Worm (Caenorhabditis elegans) whole organism, late embryonic: Measurements from ENCODE around the gene ttr-25.

Experiments used
- F13H6.1 ChIP-seq: sonication (generic microtip); optimal IDR thresholded peaks from 2 replicates; lab custom pipeline; 2016; ENCODE audit warnings: missing genetic modification characterization, missing compliant biosample characterization
- K09A11.1 ChIP-seq: sonication (generic microtip); optimal IDR thresholded peaks from 2 replicates; lab custom pipeline; 2017; ENCODE audit warnings: antibody characterized with exemption, mild to moderate bottlenecking, missing genetic modification characterization, missing compliant biosample characterization; ENCODE audit not compliant: insufficient read depth
- Y22D7AL.16 ChIP-seq: sonication (generic microtip); optimal IDR thresholded peaks from 2 replicates; lab custom pipeline; 2016; ENCODE audit warnings: missing genetic modification characterization, missing compliant biosample characterization
- ahr-1 ChIP-seq: sonication (generic microtip); optimal IDR thresholded peaks from 2 replicates; lab custom pipeline; 2016; ENCODE audit warnings: missing genetic modification characterization, missing compliant biosample characterization
- ama-1 ChIP-seq: fragments of 150-350 bp; optimal IDR thresholded peaks from 2 replicates; lab custom pipeline; 2014
- ceh-14 ChIP-seq: sonication (generic microtip); optimal IDR thresholded peaks from 2 replicates; lab custom pipeline; 2016; ENCODE audit warnings: missing genotype, missing genetic modification characterization, missing compliant biosample characterization
- ceh-19 ChIP-seq: fragments of 200-800 bp; sonication (Bioruptor generic); optimal IDR thresholded peaks from 2 replicates; lab custom pipeline; 2018; ENCODE audit warnings: mild to moderate bottlenecking, missing genetic modification characterization, missing compliant biosample characterization
- ceh-2 ChIP-seq: sonication (generic microtip); optimal IDR thresholded peaks from 2 replicates; lab custom pipeline; 2016; ENCODE audit warnings: missing genotype, missing genetic modification characterization, missing compliant biosample characterization
- ceh-22 ChIP-seq: sonication (generic microtip); optimal IDR thresholded peaks from 2 replicates; lab custom pipeline; 2017; ENCODE audit warnings: missing biosample characterization, missing genetic modification characterization
- ceh-24 ChIP-seq: sonication (generic microtip); optimal IDR thresholded peaks from 2 replicates; lab custom pipeline; 2016; ENCODE audit warnings: mild to moderate bottlenecking, missing genetic modification characterization, missing compliant biosample characterization
- ceh-30 ChIP-seq: fragments of 150-350 bp; optimal IDR thresholded peaks from 2 replicates; lab custom pipeline; 2014; ENCODE audit warnings: missing biosample characterization, missing genetic modification characterization
- ceh-31 ChIP-seq: sonication (generic microtip); optimal IDR thresholded peaks from 2 replicates; lab custom pipeline; 2016; ENCODE audit warnings: missing genetic modification characterization, missing compliant biosample characterization
- ceh-34 ChIP-seq: sonication (generic microtip); optimal IDR thresholded peaks from 2 replicates; lab custom pipeline; 2016; ENCODE audit warnings: mild to moderate bottlenecking, missing genetic modification characterization, missing compliant biosample characterization
- ceh-45 ChIP-seq: fragments of 200-800 bp; sonication (Bioruptor generic); IDR thresholded peaks from 2 replicates; pipeline ENCODE4 v1.3.6; 2022; ENCODE audit warnings: missing genetic modification reagents, missing genetic modification characterization, missing compliant biosample characterization
- ceh-48 ChIP-seq: sonication (generic microtip); optimal IDR thresholded peaks from 2 replicates; lab custom pipeline; 2016; ENCODE audit warnings: missing genetic modification characterization, inconsistent platforms, missing compliant biosample characterization
- ceh-6 ChIP-seq: fragments of 200-800 bp; sonication (Bioruptor generic); optimal IDR thresholded peaks from 2 replicates; lab custom pipeline; 2018; ENCODE audit warnings: mild to moderate bottlenecking, missing genetic modification characterization, missing compliant biosample characterization
- che-1 ChIP-seq: sonication (generic microtip); optimal IDR thresholded peaks from 2 replicates; lab custom pipeline; 2016; ENCODE audit warnings: mild to moderate bottlenecking, missing genetic modification characterization, missing compliant biosample characterization
- dmd-4 ChIP-seq: sonication (generic microtip); optimal IDR thresholded peaks from 2 replicates; lab custom pipeline; 2016; ENCODE audit warnings: borderline replicate concordance, missing genetic modification characterization, missing compliant biosample characterization
- dve-1 ChIP-seq: sonication (generic microtip); optimal IDR thresholded peaks from 2 replicates; lab custom pipeline; 2017; ENCODE audit warnings: antibody characterized with exemption, mild to moderate bottlenecking, missing genetic modification characterization, missing compliant biosample characterization
- elt-2 ChIP-seq: sonication (generic microtip); optimal IDR thresholded peaks from 2 replicates; lab custom pipeline; 2016; ENCODE audit warnings: missing genetic modification reagents, missing genetic modification characterization, missing compliant biosample characterization
- ets-4 ChIP-seq: sonication (generic microtip); optimal IDR thresholded peaks from 2 replicates; lab custom pipeline; 2016; ENCODE audit warnings: missing genetic modification characterization, missing compliant biosample characterization
- eyg-1 ChIP-seq: sonication (generic microtip); optimal IDR thresholded peaks from 2 replicates; lab custom pipeline; 2016; ENCODE audit warnings: missing genotype, missing genetic modification characterization, missing compliant biosample characterization
- fax-1 ChIP-seq: sonication (generic microtip); optimal IDR thresholded peaks from 2 replicates; lab custom pipeline; 2016; ENCODE audit warnings: missing genotype, missing genetic modification characterization, missing compliant biosample characterization
- fkh-10 ChIP-seq: fragments of 150-350 bp; optimal IDR thresholded peaks from 2 replicates; lab custom pipeline; 2014; ENCODE audit warnings: missing biosample characterization, missing genetic modification reagents, missing genetic modification characterization
- gmeb-2 ChIP-seq: sonication (generic microtip); optimal IDR thresholded peaks from 2 replicates; lab custom pipeline; 2016; ENCODE audit warnings: missing genetic modification characterization, inconsistent platforms, missing compliant biosample characterization
- hlh-13 ChIP-seq: fragments of 200-800 bp; sonication (Bioruptor generic); optimal IDR thresholded peaks from 2 replicates; lab custom pipeline; 2018; ENCODE audit warnings: mild to moderate bottlenecking, missing genetic modification characterization, missing compliant biosample characterization
- hlh-30 ChIP-seq: sonication (generic microtip); optimal IDR thresholded peaks from 2 replicates; lab custom pipeline; 2017; ENCODE audit warnings: antibody characterized with exemption, missing genetic modification characterization, missing compliant biosample characterization; ENCODE audit not compliant: insufficient read depth
- hlh-6 ChIP-seq: sonication (generic microtip); optimal IDR thresholded peaks from 2 replicates; lab custom pipeline; 2016; ENCODE audit warnings: missing genotype, missing genetic modification characterization, missing compliant biosample characterization
- hlh-8 ChIP-seq: sonication (generic microtip); optimal IDR thresholded peaks from 2 replicates; lab custom pipeline; 2016; ENCODE audit warnings: missing genotype, missing genetic modification characterization, missing compliant biosample characterization
- lim-6 ChIP-seq: sonication (generic microtip); optimal IDR thresholded peaks from 2 replicates; lab custom pipeline; 2016; ENCODE audit warnings: missing genetic modification characterization, missing compliant biosample characterization
- mec-3 ChIP-seq: sonication (generic microtip); optimal IDR thresholded peaks from 2 replicates; lab custom pipeline; 2016; ENCODE audit warnings: borderline replicate concordance, missing genetic modification characterization, missing compliant biosample characterization
- nhr-232 ChIP-seq: sonication (generic microtip); optimal IDR thresholded peaks from 2 replicates; lab custom pipeline; 2016; ENCODE audit warnings: missing genetic modification characterization, missing compliant biosample characterization
- npax-4 ChIP-seq: sonication (generic microtip); optimal IDR thresholded peaks from 2 replicates; lab custom pipeline; 2016; ENCODE audit warnings: missing genetic modification characterization, missing compliant biosample characterization
- odd-2 ChIP-seq: sonication (generic microtip); optimal IDR thresholded peaks from 2 replicates; lab custom pipeline; 2017; ENCODE audit warnings: antibody characterized with exemption, mild to moderate bottlenecking, missing genetic modification characterization, missing compliant biosample characterization
- pha-2 ChIP-seq: sonication (generic microtip); optimal IDR thresholded peaks from 2 replicates; lab custom pipeline; 2017; ENCODE audit warnings: mild to moderate bottlenecking, missing genetic modification characterization, missing compliant biosample characterization
- tbx-2 ChIP-seq: sonication (generic microtip); optimal IDR thresholded peaks from 2 replicates; lab custom pipeline; 2016; ENCODE audit warnings: missing genetic modification characterization, missing compliant biosample characterization
- tbx-7 ChIP-seq: sonication (generic microtip); optimal IDR thresholded peaks from 2 replicates; lab custom pipeline; 2016; ENCODE audit warnings: missing genotype, missing genetic modification characterization, missing compliant biosample characterization
- unc-3 ChIP-seq, 2 experiments: fragments of 200-800 bp in 1 of 2; sonication (Bioruptor generic) in 1 of 2; sonication (generic microtip) in 1 of 2; conservative IDR thresholded peaks in 1 of 2; optimal IDR thresholded peaks in 1 of 2; 2 replicates each; pipeline versions ENCODE4 v1.3.6 to Lab custom; 2016 to 2022; ENCODE audit warnings: missing compliant biosample characterization in 2 of 2, missing genetic modification characterization in 2 of 2, missing genetic modification reagents in 1 of 2
- unc-55 ChIP-seq: sonication (generic microtip); optimal IDR thresholded peaks from 2 replicates; lab custom pipeline; 2017; ENCODE audit warnings: missing biosample characterization, missing genetic modification reagents, missing genetic modification characterization
- zip-5 ChIP-seq: sonication (generic microtip); optimal IDR thresholded peaks from 2 replicates; lab custom pipeline; 2016; ENCODE audit warnings: missing genetic modification characterization, missing compliant biosample characterization

The ttr-25 gene

ce11 chrV:18585102-18585501 lies 28.6 kb downstream of the ttr-25 start:
- TF ChIP-seq ceh-22 (no peak), hlh-8 (no peak), ceh-6 (GFP tag; lab: Kevin White, UChicago) (no peak), hlh-30 (tag; lab: Kevin White, UChicago) (no peak), odd-2 (tag; lab: Kevin White, UChicago) (no peak), unc-55 (no peak), unc-3 (GFP tag; conservative IDR thresholded peaks at IDR 0.05; lab: Robert Waterston, UW) (no peak), unc-3 (tag; optimal IDR thresholded peaks at IDR 0.05; lab: Kevin White, UChicago) (no peak), npax-4 (tag; lab: Kevin White, UChicago) (no peak), zip-5 (tag; lab: Kevin White, UChicago) (no peak)
- TF ChIP-seq, all 69 proteins: peak for 0

DNA sequence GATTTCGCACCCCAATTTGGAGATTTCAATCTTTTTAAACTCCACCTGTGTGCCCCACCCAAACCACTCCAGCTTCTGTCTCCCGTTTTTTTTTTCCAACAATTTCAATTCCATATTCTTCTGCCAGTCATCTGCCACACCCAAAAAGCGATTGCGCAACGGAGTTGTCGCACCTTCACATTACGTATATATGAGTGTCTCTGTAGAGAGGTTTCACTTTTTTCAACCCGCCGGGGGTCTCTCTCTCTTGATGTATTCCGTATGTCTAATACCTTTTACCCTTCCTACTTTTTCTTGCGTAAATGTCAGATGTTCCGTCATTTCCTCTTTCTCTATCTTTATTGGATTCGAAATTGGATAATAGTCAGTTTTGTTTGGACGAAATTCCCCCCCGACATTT lies 30.4 kb downstream of the ttr-25 start:
- TF ChIP-seq F13H6.1 (tag; lab: Kevin White, UChicago) (no peak), dmd-4 (tag; lab: Kevin White, UChicago) (no peak), ceh-45 (GFP tag; lab: Robert Waterston, UW) (no peak), elt-2 (tag; lab: Kevin White, UChicago) (no peak), ets-4 (no peak), ama-1 (lab: Kevin White, UChicago) (no peak), ceh-14 (tag; lab: Kevin White, UChicago) (no peak), fkh-10 (GFP tag; lab: Kevin White, UChicago) (no peak), unc-3 (GFP tag; conservative IDR thresholded peaks at IDR 0.05; lab: Robert Waterston, UW) (no peak), unc-3 (tag; optimal IDR thresholded peaks at IDR 0.05; lab: Kevin White, UChicago) (no peak), hlh-6 (tag; lab: Kevin White, UChicago) (no peak)

- TF ChIP-seq che-1 (tag; lab: Kevin White, UChicago) (no peak), hlh-13 (GFP tag; lab: Kevin White, UChicago) (no peak), pha-2 (tag; lab: Kevin White, UChicago) (no peak), dve-1 (tag; lab: Kevin White, UChicago) (peak; percentile 3), ceh-2 (no peak), ceh-30 (tag; lab: Kevin White, UChicago) (no peak), tbx-2 (no peak), eyg-1 (tag; lab: Kevin White, UChicago) (no peak), hlh-6 (tag; lab: Kevin White, UChicago) (no peak)
- TF ChIP-seq, all 69 proteins: peak for 1
Measured at ce11 chrV:18587936-18588335, 31.4 kb downstream of the ttr-25 start.

DNA sequence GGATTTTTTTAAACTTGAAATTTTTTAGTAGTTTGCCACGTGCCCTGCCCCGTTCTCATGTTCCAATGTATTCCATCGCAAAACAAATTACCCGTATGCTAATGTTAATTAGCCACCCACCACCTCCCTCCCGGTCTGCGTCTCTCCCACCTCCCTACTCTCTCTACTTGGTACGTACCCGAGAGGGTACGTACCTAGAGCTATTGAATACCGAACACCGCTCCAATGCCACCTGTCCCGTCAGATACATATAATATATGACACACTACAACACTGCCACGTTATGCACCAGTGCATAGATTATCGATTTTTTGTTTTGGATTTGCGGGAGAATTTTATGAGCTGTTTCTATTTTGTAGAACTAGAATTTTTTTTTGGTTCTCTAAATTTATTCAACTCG lies 33.1 kb downstream of the ttr-25 start:
- TF ChIP-seq unc-55: peak; percentile 76
- TF ChIP-seq dve-1 (tag; lab: Kevin White, UChicago): no peak
- TF ChIP-seq Y22D7AL.16: no peak
- TF ChIP-seq mec-3: no peak
- TF ChIP-seq nhr-232: no peak
- no peak for TF ChIP-seq ceh-34 (tag; lab: Kevin White, UChicago)
- peak; percentile 19 for TF ChIP-seq hlh-30 (tag; lab: Kevin White, UChicago)
- no peak for TF ChIP-seq hlh-6 (tag; lab: Kevin White, UChicago)
- no peak for TF ChIP-seq ceh-24 (tag; lab: Kevin White, UChicago)
- no peak for TF ChIP-seq ceh-19 (GFP tag; lab: Kevin White, UChicago)
- TF ChIP-seq fkh-10 (GFP tag; lab: Kevin White, UChicago): no peak
- no peak for TF ChIP-seq lim-6 (tag; lab: Kevin White, UChicago)
- TF ChIP-seq ahr-1 (tag; lab: Kevin White, UChicago): no peak
- TF ChIP-seq ceh-48: peak; percentile 61
- no peak for TF ChIP-seq npax-4 (tag; lab: Kevin White, UChicago)
- no peak for TF ChIP-seq gmeb-2 (tag; lab: Kevin White, UChicago)
- TF ChIP-seq fax-1: no peak
- TF ChIP-seq K09A11.1 (tag; lab: Kevin White, UChicago): no peak
- no peak for TF ChIP-seq tbx-7
- no peak for TF ChIP-seq ceh-2
- peak; percentile 71 for TF ChIP-seq ceh-31
- TF ChIP-seq hlh-8: no peak
- TF ChIP-seq tbx-2: peak; percentile 55
